Worm (Caenorhabditis elegans) whole organism, early embryonic: ENCODE data around the gene sri-7.

ENCODE experiments used
- aly-1 ChIP-seq: sonication (generic microtip); optimal IDR thresholded peaks from 2 replicates; lab custom pipeline; 2016; ENCODE audit warnings: missing genetic modification characterization, missing compliant biosample characterization
- ama-1 ChIP-seq: fragments of 150-350 bp; optimal IDR thresholded peaks from 2 replicates; lab custom pipeline; 2014
- ceh-13 ChIP-seq: fragments of 200-800 bp; sonication (Bioruptor generic); optimal IDR thresholded peaks from 2 replicates; lab custom pipeline; 2018; ENCODE audit warnings: mild to moderate bottlenecking, missing genetic modification characterization, missing compliant biosample characterization
- ets-7 ChIP-seq: sonication (generic microtip); optimal IDR thresholded peaks from 2 replicates; lab custom pipeline; 2016; ENCODE audit warnings: missing genotype, missing genetic modification characterization, missing compliant biosample characterization
- flt-1 ChIP-seq: fragments of 200-800 bp; sonication (Bioruptor generic); IDR thresholded peaks from 2 replicates; pipeline ENCODE4 v1.3.6; 2022; ENCODE audit warnings: missing genetic modification characterization, missing compliant biosample characterization
- pes-1 ChIP-seq: fragments of 200-800 bp; sonication (Bioruptor generic); IDR thresholded peaks from 2 replicates; pipeline ENCODE4 v1.3.6; 2022; ENCODE audit warnings: missing genetic modification reagents, missing genetic modification characterization, missing compliant biosample characterization
- sea-1 ChIP-seq: fragments of 200-800 bp; sonication (Bioruptor generic); conservative IDR thresholded peaks from 2 replicates; pipeline ENCODE4 v1.3.6; 2022; ENCODE audit warnings: missing genetic modification characterization, missing compliant biosample characterization
- tbx-11 ChIP-seq: fragments of 200-800 bp; sonication (Bioruptor generic); IDR thresholded peaks from 2 replicates; pipeline ENCODE4 v1.3.6; 2022; ENCODE audit warnings: missing genetic modification characterization, missing compliant biosample characterization
- tra-4 ChIP-seq: sonication (generic microtip); optimal IDR thresholded peaks from 2 replicates; lab custom pipeline; 2017; ENCODE audit warnings: missing genetic modification characterization, missing compliant biosample characterization

DNA sequence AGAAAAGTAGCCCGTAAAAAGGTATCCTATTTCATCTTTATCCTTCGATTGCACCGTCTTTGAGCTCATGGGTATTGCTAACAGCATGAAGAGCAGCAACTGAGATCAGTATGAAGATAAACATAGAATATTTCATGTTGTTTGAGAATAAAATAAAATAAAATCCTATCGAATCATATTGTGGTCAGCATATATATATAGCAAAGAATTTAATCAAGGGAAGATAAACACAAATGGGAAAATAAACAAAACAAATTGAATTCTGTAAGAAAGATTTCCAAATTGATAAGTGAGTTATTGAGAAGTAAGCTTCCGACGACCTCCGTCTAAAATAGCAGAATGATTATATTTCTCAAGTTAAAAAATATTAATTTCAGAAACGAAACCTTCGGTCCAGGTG is 43.6 kb downstream of the sri-7 start, which contains the start of gene T26H5.10:
- TF ChIP-seq tra-4 = no peak
- TF ChIP-seq ets-7 (tag; lab: Kevin White, UChicago) = no peak
- no peak for TF ChIP-seq sea-1 (GFP tag; lab: Robert Waterston, UW)
- TF ChIP-seq tbx-11 (GFP tag; lab: Robert Waterston, UW) = no peak
- TF ChIP-seq ama-1 (lab: Kevin White, UChicago) = no peak
- TF ChIP-seq flt-1 (GFP tag; lab: Robert Waterston, UW) = no peak
- no peak for TF ChIP-seq ceh-13 (GFP tag; lab: Kevin White, UChicago)
- TF ChIP-seq pes-1 (GFP tag; lab: Robert Waterston, UW) = no peak
- TF ChIP-seq aly-1 (tag; lab: Kevin White, UChicago) = no peak
